Worm (Caenorhabditis elegans): ENCODE measurements around the gene ZK643.5.

Gene ZK643.5

DNA sequence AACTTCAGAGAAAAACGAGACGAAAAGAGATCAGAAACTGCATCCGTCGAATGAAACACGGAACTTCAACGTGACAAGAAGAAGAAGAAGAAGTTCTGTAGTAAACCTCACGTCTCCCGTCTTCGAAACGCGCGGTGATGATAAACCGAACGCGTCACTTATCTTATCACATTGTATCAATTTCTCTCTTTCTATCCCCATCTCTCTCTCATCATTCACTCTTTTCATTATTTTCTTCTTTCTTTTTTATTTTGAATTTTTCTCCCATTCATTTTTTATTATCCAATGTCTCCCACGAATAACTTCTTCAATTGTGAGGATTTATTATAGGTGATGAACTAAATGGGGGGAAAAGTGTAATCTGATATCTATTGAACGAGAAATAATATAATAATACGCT lies 30.9 kb upstream of the ZK643.5 start (continued):
- peak in 1 of 2 experiments; percentile 38 for TF ChIP-seq lsy-2 (tag; optimal IDR thresholded peaks at IDR 0.05)
- TF ChIP-seq peb-1 (tag; optimal IDR thresholded peaks at IDR 0.05) = no peak
- TF ChIP-seq mbf-1 (tag; optimal IDR thresholded peaks at IDR 0.05) = no peak
- TF ChIP-seq nhr-25 (tag; optimal IDR thresholded peaks at IDR 0.05) = peak; percentile 85
- TF ChIP-seq mdl-1 (tag; optimal IDR thresholded peaks at IDR 0.05) = peak in 1 of 2 experiments; percentile 41
- TF ChIP-seq aly-2 (tag; optimal IDR thresholded peaks at IDR 0.05) = no peak
- no peak for TF ChIP-seq nhr-10 (tag; optimal IDR thresholded peaks at IDR 0.05)
- TF ChIP-seq lin-13 (GFP tag; optimal IDR thresholded peaks at IDR 0.05) = peak; percentile 21
- TF ChIP-seq nhr-21 (tag; optimal IDR thresholded peaks at IDR 0.05) = peak; percentile 87
- peak; percentile 64 for TF ChIP-seq crh-2 (tag; optimal IDR thresholded peaks at IDR 0.05)
- TF ChIP-seq nhr-11 (tag; optimal IDR thresholded peaks at IDR 0.05) = no peak
- peak; percentile 65 for TF ChIP-seq sma-3 (GFP tag; optimal IDR thresholded peaks at IDR 0.05)
- no peak for TF ChIP-seq nhr-237 (tag; optimal IDR thresholded peaks at IDR 0.05)
- peak; percentile 28 for TF ChIP-seq nhr-129 (tag; optimal IDR thresholded peaks at IDR 0.05)
- peak; percentile 64 for TF ChIP-seq fos-1 (tag; optimal IDR thresholded peaks at IDR 0.05)

DNA sequence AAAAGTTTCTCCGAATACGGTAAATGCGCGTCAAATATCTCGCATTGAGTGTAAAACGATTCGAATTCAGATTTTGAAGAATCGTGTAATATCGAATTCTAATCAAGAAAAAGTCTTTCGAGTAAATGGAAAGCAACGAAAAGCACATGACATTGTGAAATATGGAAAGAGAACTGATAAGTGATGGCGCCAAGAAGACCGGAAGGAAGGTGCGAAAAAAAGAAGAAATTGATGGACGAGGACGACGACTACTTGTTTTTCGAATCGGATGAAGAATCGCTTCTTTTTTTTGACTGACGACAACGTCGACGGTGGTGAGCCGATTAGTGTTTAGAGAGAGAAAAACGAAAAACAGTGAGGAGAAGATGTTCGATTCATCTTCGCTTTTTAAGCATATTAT lies 30.0 kb upstream of the ZK643.5 start:
- TF ChIP-seq skn-1 (tag; optimal IDR thresholded peaks at IDR 0.05) (no peak), ztf-1 (GFP tag; conservative IDR thresholded peaks at IDR 0.05) (no peak), mab-5 (tag; optimal IDR thresholded peaks at IDR 0.05) (no peak), ztf-4 (tag; optimal IDR thresholded peaks at IDR 0.05) (no peak), ama-1 (optimal IDR thresholded peaks at IDR 0.05) (no peak), mdl-1 (tag; optimal IDR thresholded peaks at IDR 0.05) (no peak), R02D3.7 (tag; optimal IDR thresholded peaks at IDR 0.05) (no peak), egl-27 (tag; optimal IDR thresholded peaks at IDR 0.05) (no peak), elt-1 (tag; optimal IDR thresholded peaks at IDR 0.05) (no peak), sma-9 (GFP tag; optimal IDR thresholded peaks at IDR 0.05) (peak; percentile 63), sma-9 (tag; optimal IDR thresholded peaks at IDR 0.05) (no peak), nhr-77 (tag; optimal IDR thresholded peaks at IDR 0.05) (no peak), unc-62 (GFP tag; optimal IDR thresholded peaks at IDR 0.05) (no peak), peb-1 (tag; optimal IDR thresholded peaks at IDR 0.05) (no peak), blmp-1 (tag; optimal IDR thresholded peaks at IDR 0.05; ENCODE audit: insufficient read depth) (no peak), elt-3 (tag; optimal IDR thresholded peaks at IDR 0.05) (no peak), nhr-237 (tag; optimal IDR thresholded peaks at IDR 0.05) (no peak), lin-11 (tag; optimal IDR thresholded peaks at IDR 0.05) (no peak), dmd-4 (tag; optimal IDR thresholded peaks at IDR 0.05) (no peak), fos-1 (tag; optimal IDR thresholded peaks at IDR 0.05) (peak; percentile 68), sem-4 (tag; optimal IDR thresholded peaks at IDR 0.05) (no peak), ZK546.5 (tag; optimal IDR thresholded peaks at IDR 0.05) (no peak), ceh-82 (tag; optimal IDR thresholded peaks at IDR 0.05) (no peak), nhr-21 (tag; optimal IDR thresholded peaks at IDR 0.05) (peak; percentile 41), ztf-11 (tag; optimal IDR thresholded peaks at IDR 0.05) (no peak), nhr-12 (tag; optimal IDR thresholded peaks at IDR 0.05) (no peak), nhr-23 (tag; optimal IDR thresholded peaks at IDR 0.05) (no peak), nhr-10 (tag; optimal IDR thresholded peaks at IDR 0.05) (no peak), C34F6.9 (tag; optimal IDR thresholded peaks at IDR 0.05) (no peak), nhr-11 (tag; optimal IDR thresholded peaks at IDR 0.05) (no peak), mbf-1 (tag; optimal IDR thresholded peaks at IDR 0.05) (no peak), unc-39 (tag; optimal IDR thresholded peaks at IDR 0.05) (no peak), Y55F3AM.14 (GFP tag; optimal IDR thresholded peaks at IDR 0.05) (no peak), gmeb-1 (tag; optimal IDR thresholded peaks at IDR 0.05) (peak; percentile 5), alr-1 (tag; optimal IDR thresholded peaks at IDR 0.05) (no peak), sma-3 (GFP tag; optimal IDR thresholded peaks at IDR 0.05) (peak; percentile 47), nhr-129 (tag; optimal IDR thresholded peaks at IDR 0.05) (no peak), unc-55 (GFP tag; optimal IDR thresholded peaks at IDR 0.05) (no peak)

DNA sequence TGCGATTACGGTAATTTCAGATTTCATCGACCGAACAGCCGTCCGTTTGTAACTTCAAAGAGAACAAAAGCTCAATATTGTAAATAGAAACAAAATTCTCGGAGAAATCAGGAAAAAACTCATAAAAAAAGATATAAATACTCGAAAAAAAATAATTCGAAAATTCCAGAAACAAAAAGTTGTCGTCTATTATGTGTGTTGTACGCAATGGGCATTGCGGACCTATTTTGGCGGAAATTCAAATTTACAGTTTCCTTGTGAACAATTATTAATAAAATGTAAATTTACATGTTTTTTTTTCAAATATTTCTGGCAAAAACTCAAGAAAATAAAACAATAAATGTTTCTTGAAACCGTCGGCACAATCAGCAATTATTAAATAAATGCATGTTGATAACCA lies 29.5 kb upstream of the ZK643.5 start:
- TF ChIP-seq lsy-2 (tag; optimal IDR thresholded peaks at IDR 0.05) (no peak), egl-27 (tag; optimal IDR thresholded peaks at IDR 0.05) (no peak), mdl-1 (tag; optimal IDR thresholded peaks at IDR 0.05) (no peak), ztf-4 (tag; optimal IDR thresholded peaks at IDR 0.05) (no peak), gmeb-1 (tag; optimal IDR thresholded peaks at IDR 0.05) (no peak), alr-1 (tag; optimal IDR thresholded peaks at IDR 0.05) (no peak), R02D3.7 (tag; optimal IDR thresholded peaks at IDR 0.05) (no peak), nhr-10 (tag; optimal IDR thresholded peaks at IDR 0.05) (no peak), Y55F3AM.14 (GFP tag; optimal IDR thresholded peaks at IDR 0.05) (no peak), lin-39 (tag; optimal IDR thresholded peaks at IDR 0.05) (no peak), snpc-4 (tag; optimal IDR thresholded peaks at IDR 0.05) (no peak)

Data from whole organism, L2 larva.